Worm (Caenorhabditis elegans): ENCODE results near the gene lin-39.

lin-39 gene

ce11 chrIII:7536559-7536958 is at the start of gene lin-39:
lin-39 (minus strand) TSS chrIII:7536632.
- TF ChIP-seq jun-1 (tag; optimal IDR thresholded peaks at IDR 0.05) (no peak), zfp-3 (GFP tag; conservative IDR thresholded peaks at IDR 0.05) (no peak), mdl-1 (tag; optimal IDR thresholded peaks at IDR 0.05) (peak in 1 of 2 experiments; percentile 22), pqm-1 (tag; optimal IDR thresholded peaks at IDR 0.05) (no peak), hif-1 (tag; optimal IDR thresholded peaks at IDR 0.05) (no peak), zip-2 (tag; optimal IDR thresholded peaks at IDR 0.05) (no peak), hlh-30 (tag; optimal IDR thresholded peaks at IDR 0.05; ENCODE audit: insufficient read depth) (no peak)

ce11 chrIII:7584131-7584646 is 47.8 kb upstream of the lin-39 start, which contains the start of gene cup-5:
cup-5 (plus strand) TSS chrIII:7584181.
- no peak for TF ChIP-seq snpc-1.2 (GFP tag; IDR thresholded peaks at IDR 0.05)
- no peak for TF ChIP-seq ceh-28 (tag; optimal IDR thresholded peaks at IDR 0.05)
- TF ChIP-seq pha-4 (GFP tag; IDR thresholded peaks at IDR 0.05), result no peak
- TF ChIP-seq pha-4 (tag; optimal IDR thresholded peaks at IDR 0.05), result peak; percentile 52
- TF ChIP-seq mes-2 (tag; optimal IDR thresholded peaks at IDR 0.05; ENCODE audit: poor library complexity, severe bottlenecking), result peak; percentile 77
- peak; percentile 11 for TF ChIP-seq T20F7.1 (GFP tag; optimal IDR thresholded peaks at IDR 0.05)
- no peak for TF ChIP-seq cey-2 (tag; optimal IDR thresholded peaks at IDR 0.05; ENCODE audit: borderline replicate concordance, insufficient read depth)
- no peak for TF ChIP-seq ceh-82 (tag; optimal IDR thresholded peaks at IDR 0.05)
- no peak for TF ChIP-seq daf-19 (GFP tag; conservative IDR thresholded peaks at IDR 0.05)
- TF ChIP-seq lin-39 (tag; optimal IDR thresholded peaks at IDR 0.05), result no peak
- TF ChIP-seq vab-7 (GFP tag; IDR thresholded peaks at IDR 0.05), result no peak
- TF ChIP-seq dpl-1 (GFP tag; optimal IDR thresholded peaks at IDR 0.05), result peak; percentile 48
- TF ChIP-seq F37D6.2 (tag; optimal IDR thresholded peaks at IDR 0.05), result no peak
- TF ChIP-seq R02D3.7 (tag; optimal IDR thresholded peaks at IDR 0.05), result peak; percentile 79

- no peak for TF ChIP-seq zfp-3 (GFP tag; conservative IDR thresholded peaks at IDR 0.05)
- no peak for TF ChIP-seq aha-1 (tag)
- no peak for TF ChIP-seq snpc-1.2 (GFP tag; IDR thresholded peaks at IDR 0.05)
- TF ChIP-seq ceh-62 (tag; optimal IDR thresholded peaks at IDR 0.05), result no peak
- no peak for TF ChIP-seq skn-1 (tag; optimal IDR thresholded peaks at IDR 0.05)
- no peak for TF ChIP-seq fkh-10 (GFP tag; optimal IDR thresholded peaks at IDR 0.05)
- no peak for TF ChIP-seq nhr-28 (tag; optimal IDR thresholded peaks at IDR 0.05)
- no peak for TF ChIP-seq T20F7.1 (GFP tag; optimal IDR thresholded peaks at IDR 0.05)
- no peak for TF ChIP-seq nhr-42 (GFP tag; IDR thresholded peaks at IDR 0.05)
- no peak for TF ChIP-seq mep-1 (tag; optimal IDR thresholded peaks at IDR 0.05)
- TF ChIP-seq lir-3 (tag; optimal IDR thresholded peaks at IDR 0.05), result no peak
- TF ChIP-seq F49E8.2 (tag; optimal IDR thresholded peaks at IDR 0.05; ENCODE audit: borderline replicate concordance), result no peak
- no peak for TF ChIP-seq snpc-4 (tag; optimal IDR thresholded peaks at IDR 0.05)
- TF ChIP-seq cey-2 (tag; optimal IDR thresholded peaks at IDR 0.05; ENCODE audit: borderline replicate concordance, insufficient read depth), result no peak
- TF ChIP-seq jun-1 (tag; optimal IDR thresholded peaks at IDR 0.05), result no peak
These were observed 46.5 kb upstream of the lin-39 start, which contains the start of gene R13A5.10 for ce11 chrIII:7582885-7583284. R13A5.10 (minus strand) TSS chrIII:7582985.

ce11 chrIII:7580586-7580985 is 44.2 kb upstream of the lin-39 start:
- TF ChIP-seq F10B5.3 (tag; optimal IDR thresholded peaks at IDR 0.05) (no peak), aha-1 (tag) (peak; percentile 97), mdt-29 (GFP tag; IDR thresholded peaks at IDR 0.05) (no peak), pqm-1 (tag; optimal IDR thresholded peaks at IDR 0.05) (no peak), ceh-82 (tag; optimal IDR thresholded peaks at IDR 0.05) (no peak), daf-19 (GFP tag; conservative IDR thresholded peaks at IDR 0.05) (no peak), madf-9 (GFP tag; conservative IDR thresholded peaks at IDR 0.05) (no peak), lin-39 (tag; optimal IDR thresholded peaks at IDR 0.05) (no peak), unc-62 (GFP tag; optimal IDR thresholded peaks at IDR 0.05 in 1 of 2) (peak in 1 of 2 experiments; percentile 91), unc-62 (tag; optimal IDR thresholded peaks at IDR 0.05) (no peak), Y75B8A.6 (GFP tag; IDR thresholded peaks at IDR 0.05) (no peak), unc-39 (tag; optimal IDR thresholded peaks at IDR 0.05) (no peak), snpc-4 (tag; optimal IDR thresholded peaks at IDR 0.05) (no peak), F37D6.2 (tag; optimal IDR thresholded peaks at IDR 0.05) (no peak), mdl-1 (tag; optimal IDR thresholded peaks at IDR 0.05) (peak in 1 of 2 experiments; percentile 3), lsy-2 (tag; optimal IDR thresholded peaks at IDR 0.05) (peak; percentile 26 to 66), nhr-48 (tag; optimal IDR thresholded peaks at IDR 0.05) (no peak), D1046.2 (GFP tag; IDR thresholded peaks at IDR 0.05) (no peak), mes-2 (tag; optimal IDR thresholded peaks at IDR 0.05; ENCODE audit: poor library complexity, severe bottlenecking) (peak; percentile 3), pha-4 (GFP tag; IDR thresholded peaks at IDR 0.05) (no peak), pha-4 (tag; optimal IDR thresholded peaks at IDR 0.05) (no peak), hlh-30 (tag; optimal IDR thresholded peaks at IDR 0.05; ENCODE audit: insufficient read depth) (peak; percentile 8), nhr-76 (tag; optimal IDR thresholded peaks at IDR 0.05) (no peak), dmd-6 (GFP tag; IDR thresholded peaks at IDR 0.05) (no peak), mxl-2 (GFP tag; conservative IDR thresholded peaks at IDR 0.05) (no peak), fkh-10 (GFP tag; optimal IDR thresholded peaks at IDR 0.05) (peak; percentile 18)

Data from whole organism, L4 larva.